Worm (Caenorhabditis elegans) whole organism, midembryonic: ENCODE data around the gene C25F6.1.
A peak's percentile ranks its signal among the peaks of the same experiment; 100 is the strongest.

Experiments
- T22C8.4 ChIP-seq: fragments of 200-800 bp; sonication (Bioruptor generic); IDR thresholded peaks from 2 replicates; pipeline ENCODE4 v1.3.6; 2022; ENCODE audit warnings: missing genetic modification characterization, missing compliant biosample characterization
- cog-1 ChIP-seq: sonication (generic microtip); optimal IDR thresholded peaks from 2 replicates; lab custom pipeline; 2016; ENCODE audit warnings: missing genetic modification characterization, missing compliant biosample characterization
- flt-1 ChIP-seq: fragments of 200-800 bp; sonication (Bioruptor generic); IDR thresholded peaks from 2 replicates; pipeline ENCODE4 v1.3.6; 2022; ENCODE audit warnings: missing genetic modification characterization, missing compliant biosample characterization
- klf-2 ChIP-seq: fragments of 200-800 bp; sonication (Bioruptor generic); conservative IDR thresholded peaks from 2 replicates; pipeline ENCODE4 v1.3.6; 2022; ENCODE audit warnings: missing genetic modification reagents, missing genetic modification characterization, missing compliant biosample characterization
- med-1 ChIP-seq: sonication (generic microtip); optimal IDR thresholded peaks from 2 replicates; lab custom pipeline; 2017; ENCODE audit warnings: missing genetic modification characterization, mild to moderate bottlenecking, missing compliant biosample characterization, antibody characterized with exemption, missing genetic modification reagents; ENCODE audit not compliant: insufficient read depth
- ref-1 ChIP-seq: fragments of 200-800 bp; sonication (Bioruptor generic); conservative IDR thresholded peaks from 2 replicates; pipeline ENCODE4 v1.3.6; 2022; ENCODE audit warnings: missing genetic modification reagents, missing genetic modification characterization, missing compliant biosample characterization
- tab-1 ChIP-seq: fragments of 200-800 bp; sonication (Bioruptor generic); IDR thresholded peaks from 2 replicates; pipeline ENCODE4 v1.3.6; 2022; ENCODE audit warnings: missing genetic modification characterization, missing compliant biosample characterization
- ztf-23 ChIP-seq: fragments of 200-800 bp; sonication (Bioruptor generic); IDR thresholded peaks from 2 replicates; pipeline ENCODE4 v1.3.6; 2022; ENCODE audit warnings: missing genetic modification reagents, missing genetic modification characterization, missing compliant biosample characterization
- ztf-29 ChIP-seq: fragments of 200-800 bp; sonication (Bioruptor generic); IDR thresholded peaks from 2 replicates; pipeline ENCODE4 v1.3.6; 2022; ENCODE audit warnings: missing genetic modification reagents, missing genetic modification characterization, missing compliant biosample characterization

Gene C25F6.1

ce11 chrX:5506432-5506977 is 20.2 kb downstream of the C25F6.1 start:
- TF ChIP-seq ztf-29 (GFP tag; lab: Robert Waterston, UW) (no peak), cog-1 (tag; lab: Kevin White, UChicago) (no peak), ref-1 (GFP tag; lab: Robert Waterston, UW) (no peak), med-1 (GFP tag; lab: Kevin White, UChicago) (no peak), ztf-23 (GFP tag; lab: Robert Waterston, UW) (no peak), T22C8.4 (GFP tag; lab: Robert Waterston, UW) (no peak), flt-1 (GFP tag; lab: Robert Waterston, UW) (no peak), klf-2 (no peak)

- TF ChIP-seq tab-1 (GFP tag; lab: Robert Waterston, UW) (no peak), T22C8.4 (GFP tag; lab: Robert Waterston, UW) (peak; percentile 53; the same call in 1 of the 2 replicates)
Measured at ce11 chrX:5507926-5508325, 21.6 kb downstream of the C25F6.1 start.

- TF ChIP-seq med-1 (GFP tag; lab: Kevin White, UChicago), result no peak
- TF ChIP-seq ztf-23 (GFP tag; lab: Robert Waterston, UW), result no peak
- TF ChIP-seq cog-1 (tag; lab: Kevin White, UChicago), result no peak
- no peak for TF ChIP-seq ztf-29 (GFP tag; lab: Robert Waterston, UW)
Measured at ce11 chrX:5509114-5509877, 23.0 kb downstream of the C25F6.1 start.

ce11 chrX:5512227-5512626 is 25.9 kb downstream of the C25F6.1 start, which contains the start of gene T23F2.3:
Gene T23F2.3 (minus strand): TSS chrX:5512327.
- no peak for TF ChIP-seq klf-2
- no peak for TF ChIP-seq T22C8.4 (GFP tag; lab: Robert Waterston, UW)
- no peak for TF ChIP-seq ztf-29 (GFP tag; lab: Robert Waterston, UW)
- TF ChIP-seq ztf-23 (GFP tag; lab: Robert Waterston, UW), result no peak
- no peak for TF ChIP-seq med-1 (GFP tag; lab: Kevin White, UChicago)
- TF ChIP-seq tab-1 (GFP tag; lab: Robert Waterston, UW), result no peak
- no peak for TF ChIP-seq cog-1 (tag; lab: Kevin White, UChicago)
- no peak for TF ChIP-seq flt-1 (GFP tag; lab: Robert Waterston, UW)
- no peak for TF ChIP-seq ref-1 (GFP tag; lab: Robert Waterston, UW)

ce11 chrX:5512707-5513106 is 26.4 kb downstream of the C25F6.1 start:
- TF ChIP-seq ztf-29 (GFP tag; lab: Robert Waterston, UW), result no peak
- TF ChIP-seq tab-1 (GFP tag; lab: Robert Waterston, UW), result no peak
- TF ChIP-seq ztf-23 (GFP tag; lab: Robert Waterston, UW), result no peak
- no peak for TF ChIP-seq cog-1 (tag; lab: Kevin White, UChicago)
- TF ChIP-seq klf-2, result no peak
- no peak for TF ChIP-seq ref-1 (GFP tag; lab: Robert Waterston, UW)

- no peak for TF ChIP-seq cog-1 (tag; lab: Kevin White, UChicago)
Measured at ce11 chrX:5514346-5514745, 28.1 kb downstream of the C25F6.1 start.

- TF ChIP-seq T22C8.4 (GFP tag; lab: Robert Waterston, UW) (no peak), med-1 (GFP tag; lab: Kevin White, UChicago) (no peak), klf-2 (no peak), ztf-23 (GFP tag; lab: Robert Waterston, UW) (no peak), ref-1 (GFP tag; lab: Robert Waterston, UW) (no peak), tab-1 (GFP tag; lab: Robert Waterston, UW) (no peak), cog-1 (tag; lab: Kevin White, UChicago) (no peak), ztf-29 (GFP tag; lab: Robert Waterston, UW) (no peak), flt-1 (GFP tag; lab: Robert Waterston, UW) (no peak)
Measured at ce11 chrX:5514984-5515383, 28.7 kb downstream of the C25F6.1 start, which contains the start of gene T23F2.4. Gene T23F2.4 (minus strand): TSS chrX:5515084.

ce11 chrX:5515459-5515858 is 29.2 kb downstream of the C25F6.1 start:
- no peak for TF ChIP-seq flt-1 (GFP tag; lab: Robert Waterston, UW)
- TF ChIP-seq klf-2, result no peak
- no peak for TF ChIP-seq ref-1 (GFP tag; lab: Robert Waterston, UW)
- TF ChIP-seq med-1 (GFP tag; lab: Kevin White, UChicago), result no peak
- TF ChIP-seq ztf-29 (GFP tag; lab: Robert Waterston, UW), result no peak
- TF ChIP-seq ztf-23 (GFP tag; lab: Robert Waterston, UW), result no peak

- TF ChIP-seq T22C8.4 (GFP tag; lab: Robert Waterston, UW), result no peak
- TF ChIP-seq tab-1 (GFP tag; lab: Robert Waterston, UW), result no peak
- no peak for TF ChIP-seq cog-1 (tag; lab: Kevin White, UChicago)
- no peak for TF ChIP-seq ref-1 (GFP tag; lab: Robert Waterston, UW)
- no peak for TF ChIP-seq flt-1 (GFP tag; lab: Robert Waterston, UW)
- no peak for TF ChIP-seq ztf-29 (GFP tag; lab: Robert Waterston, UW)
- no peak for TF ChIP-seq ztf-23 (GFP tag; lab: Robert Waterston, UW)
- no peak for TF ChIP-seq med-1 (GFP tag; lab: Kevin White, UChicago)
- TF ChIP-seq klf-2, result no peak
Measured at ce11 chrX:5516365-5516764, 30.1 kb downstream of the C25F6.1 start.

ce11 chrX:5517063-5517462 is 30.8 kb downstream of the C25F6.1 start, which contains the start of gene T23F2.5:
Gene T23F2.5 (minus strand): TSS chrX:5517163.
- TF ChIP-seq cog-1 (tag; lab: Kevin White, UChicago) (no peak), flt-1 (GFP tag; lab: Robert Waterston, UW) (no peak), T22C8.4 (GFP tag; lab: Robert Waterston, UW) (no peak), klf-2 (no peak)
